Fruit fly (Drosophila melanogaster): ENCODE data around the gene escl.
A peak's percentile ranks its signal among the peaks of the same experiment; 100 is the strongest.

The escl gene

dm6 chr2L:11987945-11988344 is 2.8 kb upstream of the escl start, which contains the start of the genes CG6686 and CG34163 (continued):
- peak; percentile 29 for TF ChIP-seq Hmx (GFP tag; optimal IDR thresholded peaks at IDR 0.05)
- no peak for TF ChIP-seq CG17912 (GFP tag; optimal IDR thresholded peaks at IDR 0.05)
- no peak for TF ChIP-seq CG11398 (GFP tag; optimal IDR thresholded peaks at IDR 0.05)
- TF ChIP-seq chinmo (GFP tag; IDR thresholded peaks at IDR 0.05; ENCODE audit: partially characterized antibody): no peak
- TF ChIP-seq CG8478 (optimal IDR thresholded peaks at IDR 0.05): no peak
- no peak for TF ChIP-seq H15 (GFP tag; IDR thresholded peaks at IDR 0.05)
- 0 out of 2 replicates have a peak, but pooled peaks have one; percentile 27 for TF ChIP-seq CG6689 (GFP tag; IDR thresholded peaks at IDR 0.05)
- no peak for TF ChIP-seq Dek (tag; optimal IDR thresholded peaks at IDR 0.05)
- TF ChIP-seq CG13775 (GFP tag; optimal IDR thresholded peaks at IDR 0.05): peak; percentile 42
- TF ChIP-seq br (optimal IDR thresholded peaks at IDR 0.05): no peak
- TF ChIP-seq CG9609 (GFP tag; optimal IDR thresholded peaks at IDR 0.05): peak; percentile 50
- TF ChIP-seq Xbp1 (GFP tag; optimal IDR thresholded peaks at IDR 0.05): peak; percentile 61
- TF ChIP-seq Side (GFP tag; optimal IDR thresholded peaks at IDR 0.05): no peak
- TF ChIP-seq CG2889 (GFP tag; IDR thresholded peaks at IDR 0.05): no peak
- TF ChIP-seq CG14014 (GFP tag; IDR thresholded peaks at IDR 0.05): no peak
- peak; percentile 31 for TF ChIP-seq gro (GFP tag; optimal IDR thresholded peaks at IDR 0.05)
- TF ChIP-seq HLH3B (GFP tag; IDR thresholded peaks at IDR 0.05): no peak
- TF ChIP-seq PHDP (tag; optimal IDR thresholded peaks at IDR 0.05): peak; percentile 6
- no peak for TF ChIP-seq Vsx1 (GFP tag; optimal IDR thresholded peaks at IDR 0.05)
- no peak for TF ChIP-seq CG8359 (GFP tag; optimal IDR thresholded peaks at IDR 0.05; ENCODE audit: borderline replicate concordance)
- no peak for TF ChIP-seq sna (GFP tag; IDR thresholded peaks at IDR 0.05; ENCODE audit: partially characterized antibody)
- TF ChIP-seq repo (GFP tag; optimal IDR thresholded peaks at IDR 0.05): no peak
- TF ChIP-seq Hsf (GFP tag; optimal IDR thresholded peaks at IDR 0.05): peak; percentile 64
- TF ChIP-seq BEAF-32 (GFP tag; optimal IDR thresholded peaks at IDR 0.05): peak; percentile 41
- TF ChIP-seq sd (tag; optimal IDR thresholded peaks at IDR 0.05): no peak
- peak; percentile 35 for TF ChIP-seq CG18476 (GFP tag; optimal IDR thresholded peaks at IDR 0.05)
- TF ChIP-seq ken (GFP tag; IDR thresholded peaks at IDR 0.05): no peak; the same call in 2 of the 3 replicates
- TF ChIP-seq aop (GFP tag; IDR thresholded peaks at IDR 0.05): no peak
- TF ChIP-seq Ptx1 (GFP tag; IDR thresholded peaks at IDR 0.05): no peak; the same call in 1 of the 2 replicates
- no peak for TF ChIP-seq Hr78 (GFP tag; optimal IDR thresholded peaks at IDR 0.05)
- TF ChIP-seq Gug (GFP tag; IDR thresholded peaks at IDR 0.05): peak; percentile 45; the same call in 1 of the 4 replicates
- TF ChIP-seq CG3281 (GFP tag; optimal IDR thresholded peaks at IDR 0.05): peak; percentile 35
- TF ChIP-seq twi (tag; optimal IDR thresholded peaks at IDR 0.05): no peak
- TF ChIP-seq CrebB (tag; optimal IDR thresholded peaks at IDR 0.05): no peak
- TF ChIP-seq ab (GFP tag; optimal IDR thresholded peaks at IDR 0.05): no peak
- TF ChIP-seq caup (GFP tag; optimal IDR thresholded peaks at IDR 0.05; ENCODE audit: severe bottlenecking): peak; percentile 8
- TF ChIP-seq Nf-YA (GFP tag; IDR thresholded peaks at IDR 0.05): no peak
- TF ChIP-seq CG8388 (GFP tag; optimal IDR thresholded peaks at IDR 0.05): no peak
- TF ChIP-seq CG14667 (GFP tag; IDR thresholded peaks at IDR 0.05): peak; percentile 20; the same call in 1 of the 2 replicates
- TF ChIP-seq CG18599 (GFP tag; optimal IDR thresholded peaks at IDR 0.05): no peak
- peak; percentile 64 for TF ChIP-seq E2f2 (GFP tag; IDR thresholded peaks at IDR 0.05)
- 0 out of 3 replicates have a peak, but pooled peaks have one; percentile 29 for TF ChIP-seq CG2199 (GFP tag; IDR thresholded peaks at IDR 0.05)
- no peak for TF ChIP-seq oc (tag; optimal IDR thresholded peaks at IDR 0.05)
- TF ChIP-seq CG1602 (GFP tag; optimal IDR thresholded peaks at IDR 0.05): no peak
- TF ChIP-seq fu2 (GFP tag; optimal IDR thresholded peaks at IDR 0.05): peak; percentile 30
- no peak for TF ChIP-seq nom (GFP tag; optimal IDR thresholded peaks at IDR 0.05)
- peak; percentile 13 for TF ChIP-seq Myb (GFP tag; optimal IDR thresholded peaks at IDR 0.05)
- TF ChIP-seq exex (tag; optimal IDR thresholded peaks at IDR 0.05): peak; percentile 19
- peak; percentile 63 for TF ChIP-seq pzg (GFP tag; optimal IDR thresholded peaks at IDR 0.05)
- no peak for TF ChIP-seq sr (GFP tag; IDR thresholded peaks at IDR 0.05)
- TF ChIP-seq zf30C (GFP tag; optimal IDR thresholded peaks at IDR 0.05): no peak

All from whole organism, embryonic.